Worm (Caenorhabditis elegans) whole organism, L4/young adult: ENCODE data around the gene R166.2.

ENCODE experiments used
- W03F9.2 ChIP-seq: fragments of 150-350 bp; optimal IDR thresholded peaks from 2 replicates; lab custom pipeline; 2014; ENCODE audit warnings: missing biosample characterization, missing genetic modification characterization
- him-1 ChIP-seq: sonication (generic microtip); optimal IDR thresholded peaks from 2 replicates; lab custom pipeline; 2016; ENCODE audit warnings: missing genotype, missing genetic modification reagents, missing genetic modification characterization, missing compliant biosample characterization

- TF ChIP-seq W03F9.2 (tag; lab: Kevin White, UChicago) (peak; percentile 81), him-1 (peak; percentile 84)
Observed at ce11 chrII:10551985-10552736, 14.7 kb upstream of the R166.2 start.
